Worm (Caenorhabditis elegans) whole organism, dauer: ENCODE results near the gene drh-1.
"Not testable (repeated sequence)": the region's sequence is repeated elsewhere in the genome, so short reads cannot be mapped to it uniquely, and the experiment has no call there.

Experiments used
- unc-62 ChIP-seq: sonication (generic microtip); optimal IDR thresholded peaks from 2 replicates; lab custom pipeline; 2017; ENCODE audit warnings: missing biosample characterization, missing genetic modification reagents, missing genetic modification characterization

The drh-1 gene

DNA sequence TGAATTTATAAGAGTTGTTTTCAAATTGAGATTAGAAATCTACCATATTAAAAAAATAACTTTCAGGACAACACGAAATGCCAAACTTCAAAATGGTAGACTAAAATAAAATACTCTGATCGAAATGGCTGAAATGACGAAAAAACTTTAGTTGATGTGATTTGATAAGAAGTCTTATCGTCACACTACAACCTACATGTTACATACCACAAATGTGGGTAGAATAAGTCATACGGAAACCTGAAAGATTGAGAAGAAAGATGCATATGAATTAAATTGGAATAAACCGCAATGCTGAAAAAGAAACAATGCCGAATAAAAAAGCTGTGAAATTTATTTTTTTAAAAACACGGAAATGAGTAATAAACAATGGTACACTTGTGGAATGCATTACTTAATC, 6.1 kb downstream of the drh-1 start:
- TF ChIP-seq unc-62: no peak

DNA sequence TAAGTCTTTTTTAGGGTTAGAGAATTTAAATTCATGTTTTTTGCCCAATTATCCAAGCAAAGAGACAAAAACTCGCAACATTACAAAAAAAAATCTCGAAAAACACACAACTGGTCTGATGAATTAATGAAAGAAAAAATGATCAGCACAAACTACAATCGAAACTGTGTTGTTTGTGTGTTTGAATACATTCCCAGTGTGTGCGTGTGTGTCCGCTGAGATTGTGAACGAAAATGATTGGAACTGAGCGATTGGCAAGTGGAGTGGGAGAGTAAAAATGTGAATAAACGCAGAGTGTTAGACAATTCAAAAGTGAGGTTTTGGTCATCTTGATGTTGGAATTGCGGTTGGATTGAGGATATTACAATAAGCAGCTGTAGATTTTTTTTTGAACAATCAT, 6.6 kb downstream of the drh-1 start:
- no peak for TF ChIP-seq unc-62

DNA sequence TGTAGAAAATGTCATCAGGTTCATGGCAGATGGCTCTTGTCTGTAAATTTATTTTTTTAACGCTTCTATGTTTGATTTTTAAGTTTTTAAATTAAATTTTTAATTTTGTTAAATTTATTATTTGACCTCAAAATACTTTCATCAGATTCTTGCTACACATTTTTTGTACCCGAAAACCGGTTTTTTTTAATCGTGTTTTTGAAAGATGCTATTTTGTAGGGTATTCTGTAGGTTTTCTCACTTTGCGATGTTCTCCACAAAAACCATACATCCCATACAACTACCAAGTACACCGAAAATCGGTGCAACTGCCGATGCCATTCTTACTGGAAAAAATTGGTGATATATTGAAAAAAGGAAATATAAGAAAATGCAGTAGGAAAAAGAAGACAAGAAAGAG, 7.3 kb downstream of the drh-1 start, which contains the start of gene nstp-2:
TSS of gene nstp-2 (minus strand) at position 326 of the 400 bp plus-strand sequence.
- no peak for TF ChIP-seq unc-62

DNA sequence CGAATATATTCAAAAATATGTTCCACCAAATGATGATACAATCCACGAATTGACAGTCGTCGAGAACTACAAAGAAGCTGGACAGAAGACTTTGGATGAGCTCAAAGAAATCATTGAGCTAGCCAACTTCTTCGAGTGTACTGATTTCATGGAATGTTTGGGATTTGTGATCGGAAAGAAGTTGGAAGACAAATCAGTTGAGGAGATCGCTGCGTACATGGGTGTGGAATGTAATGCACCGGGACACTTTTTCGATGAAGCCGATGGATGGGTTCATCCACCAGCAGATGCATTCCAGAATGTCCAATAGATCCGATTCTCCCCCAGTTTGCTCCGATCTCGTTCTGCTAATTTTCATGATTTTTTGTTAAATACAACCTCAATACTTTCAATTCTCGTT, 9.6 kb downstream of the drh-1 start:
- TF ChIP-seq unc-62: no peak

DNA sequence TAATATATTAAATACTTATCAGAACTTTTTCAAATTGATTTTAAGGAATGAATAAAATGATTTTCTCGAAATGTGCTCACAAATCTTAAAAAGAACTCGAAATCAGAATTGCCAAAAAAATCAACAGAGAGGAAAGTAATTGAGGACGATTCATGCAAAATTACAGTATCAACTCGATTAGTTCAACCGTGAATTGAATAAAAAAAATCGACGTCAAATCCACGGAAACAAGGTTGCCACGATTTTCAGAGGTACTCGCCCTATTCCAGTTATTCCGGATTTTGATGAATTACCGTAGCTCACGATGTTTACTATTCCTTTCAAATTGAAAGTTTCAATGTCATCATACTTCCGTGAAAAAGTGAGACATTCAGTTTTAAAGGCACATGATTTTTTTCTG, 10.8 kb downstream of the drh-1 start, which contains the start of gene F15B10.3:
TSS of gene F15B10.3 (plus strand) at position 301 of the 400 bp plus-strand sequence.
- TF ChIP-seq unc-62: no peak

DNA sequence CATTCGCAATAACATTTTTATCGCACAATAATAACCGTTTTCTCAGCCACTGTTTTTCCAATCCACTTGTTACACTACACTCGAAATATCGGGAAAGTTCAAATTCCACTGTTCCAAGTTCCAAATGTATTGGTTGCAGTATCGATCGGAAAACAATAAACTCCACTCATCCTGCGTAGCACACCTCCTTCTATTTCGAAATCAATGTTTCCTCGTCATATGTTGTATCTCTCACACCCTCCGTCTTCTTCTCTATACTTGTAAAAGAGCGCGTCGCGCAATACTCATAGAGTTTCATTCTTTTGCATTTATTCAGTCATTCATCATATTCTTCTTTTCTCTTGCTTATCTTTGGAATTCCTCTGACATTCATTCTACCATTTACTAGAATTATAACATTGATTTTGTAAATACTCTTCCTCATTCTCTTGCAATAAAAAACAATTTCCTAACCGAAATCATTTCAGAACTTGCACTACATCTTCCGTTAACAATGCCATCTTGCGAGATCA, 11.9 kb downstream of the drh-1 start, which contains the start of gene sup-36:
TSS of gene sup-36 (plus strand) at position 462 of the 512 bp plus-strand sequence.
- no peak for TF ChIP-seq unc-62

DNA sequence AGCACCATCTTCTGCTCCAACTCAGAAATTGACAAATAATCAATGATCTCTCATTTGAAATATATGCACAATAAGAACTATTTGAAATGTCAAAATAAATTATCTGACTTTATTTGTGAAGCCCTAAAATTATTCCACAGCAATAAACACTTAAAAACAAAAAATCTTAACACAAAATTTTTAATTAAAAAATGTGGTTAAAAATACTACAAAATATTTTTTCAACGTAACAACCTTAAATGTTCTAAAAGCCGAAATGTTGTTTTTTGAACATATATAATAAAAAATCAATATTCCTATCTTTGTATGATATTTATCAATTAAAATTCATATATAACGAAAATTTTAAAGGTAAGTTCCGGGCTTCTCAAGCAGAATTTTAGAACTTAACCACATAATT, 13.7 kb downstream of the drh-1 start, which contains the start of gene F38A5.8:
TSS of gene F38A5.8 (plus strand) at position 301 of the 400 bp plus-strand sequence.
- TF ChIP-seq unc-62: no peak

DNA sequence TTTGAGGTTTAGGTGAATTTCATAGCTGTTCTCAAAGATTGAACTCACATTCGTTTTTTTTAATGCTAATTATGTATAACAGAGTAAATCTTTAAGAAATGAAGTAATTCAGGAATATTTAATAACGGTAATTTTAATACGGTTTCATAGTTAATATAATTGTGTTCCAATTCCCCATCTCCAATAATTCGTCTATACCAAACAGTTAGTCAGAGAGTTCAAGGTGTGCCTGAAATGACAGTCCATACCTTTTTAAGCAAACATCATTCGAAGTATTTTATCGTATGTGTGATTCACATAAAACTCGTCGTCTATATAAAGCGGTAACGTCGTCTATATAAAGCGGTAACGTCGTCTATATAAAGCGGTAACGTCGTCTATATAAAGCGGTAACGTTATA, 14.4 kb downstream of the drh-1 start, which contains the start of gene nspb-5:
TSS of gene nspb-5 (plus strand) at position 301 of the 400 bp plus-strand sequence.
- not testable (repeated sequence) for TF ChIP-seq unc-62

DNA sequence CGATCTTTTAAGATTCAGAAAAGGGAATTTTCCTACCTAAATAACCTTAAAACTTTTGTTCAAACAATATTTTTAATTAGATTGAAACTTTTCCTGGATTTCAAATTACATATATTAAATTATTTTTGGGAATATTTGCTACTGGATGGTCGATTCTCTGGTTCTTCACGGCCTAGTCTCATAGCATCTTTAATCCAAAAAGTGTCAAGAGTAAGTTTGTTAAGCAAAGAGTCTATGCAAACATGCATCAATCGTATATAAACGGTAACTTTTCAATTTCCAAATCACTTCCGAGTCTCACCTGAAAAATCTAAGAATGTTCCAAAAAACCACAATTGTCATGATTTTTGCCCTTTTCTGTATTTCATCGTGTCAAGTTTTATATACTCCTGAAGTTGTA, 15.2 kb downstream of the drh-1 start, which contains the start of gene nspb-4:
TSS of gene nspb-4 (plus strand) at position 301 of the 400 bp plus-strand sequence.
- TF ChIP-seq unc-62: not testable (repeated sequence)

DNA sequence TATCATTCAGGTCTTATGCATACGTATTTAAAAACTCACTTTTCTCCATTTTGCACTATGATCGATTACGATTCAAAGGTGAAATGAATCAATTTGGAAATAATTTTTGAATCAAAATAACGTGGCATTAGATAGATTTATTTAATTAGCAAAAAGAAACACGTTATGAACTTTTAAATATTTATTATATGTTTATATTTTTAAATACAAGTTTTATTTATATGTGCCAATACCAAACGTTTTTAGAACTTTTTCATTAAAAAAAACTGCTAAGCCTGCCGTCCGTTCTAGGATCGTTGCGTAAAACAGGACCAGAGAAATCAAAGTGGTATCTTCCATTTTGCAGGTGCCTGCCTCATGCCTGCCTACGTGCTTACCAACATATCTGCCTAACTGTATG, 15.9 kb downstream of the drh-1 start, which contains the start of gene F38A5.6:
TSS of gene F38A5.6 (minus strand) at position 101 of the 400 bp plus-strand sequence.
- no peak for TF ChIP-seq unc-62

DNA sequence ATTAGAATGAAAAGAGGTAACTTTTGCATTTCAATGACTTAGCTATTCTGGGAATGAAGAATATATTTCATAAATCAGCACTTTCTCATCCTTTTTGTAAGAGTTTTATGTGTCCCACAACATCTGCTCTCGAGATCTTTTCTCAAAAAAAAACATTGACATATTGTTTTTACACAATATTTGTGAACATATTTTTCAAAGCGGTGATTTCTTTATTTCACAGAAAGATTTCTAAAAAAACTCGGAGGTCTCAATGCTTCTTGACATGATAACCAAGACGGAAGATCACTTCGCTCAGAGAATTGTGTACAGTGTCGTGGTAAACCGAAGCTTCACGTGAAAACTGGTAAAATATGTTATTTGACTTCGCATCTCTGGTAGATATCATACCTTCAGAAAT, 17.2 kb downstream of the drh-1 start, which contains the start of gene F38A5.22:
TSS of gene F38A5.22 (minus strand) at position 29 of the 400 bp plus-strand sequence.
- no peak for TF ChIP-seq unc-62

DNA sequence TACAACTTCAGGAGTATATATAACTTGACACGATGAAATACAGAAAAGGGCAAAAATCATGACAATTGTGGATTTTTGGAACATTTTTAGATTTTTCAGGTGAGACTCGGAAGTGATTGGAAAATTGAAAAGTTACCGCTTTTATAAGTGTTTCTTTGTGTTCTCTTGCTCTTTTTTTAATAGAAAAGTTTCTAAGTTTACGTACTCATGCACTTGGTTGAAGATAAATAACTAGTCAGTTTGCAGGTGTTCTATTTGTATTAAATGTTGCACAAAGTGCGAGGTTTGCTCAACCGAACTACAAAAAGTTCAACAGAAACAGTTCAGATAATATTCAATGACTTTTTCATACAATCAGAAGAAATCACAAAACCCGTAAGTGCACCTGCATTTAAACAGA, 18.3 kb downstream of the drh-1 start, which contains the start of gene nspb-3:
TSS of gene nspb-3 (minus strand) at position 101 of the 400 bp plus-strand sequence.
- TF ChIP-seq unc-62: not testable (repeated sequence)

DNA sequence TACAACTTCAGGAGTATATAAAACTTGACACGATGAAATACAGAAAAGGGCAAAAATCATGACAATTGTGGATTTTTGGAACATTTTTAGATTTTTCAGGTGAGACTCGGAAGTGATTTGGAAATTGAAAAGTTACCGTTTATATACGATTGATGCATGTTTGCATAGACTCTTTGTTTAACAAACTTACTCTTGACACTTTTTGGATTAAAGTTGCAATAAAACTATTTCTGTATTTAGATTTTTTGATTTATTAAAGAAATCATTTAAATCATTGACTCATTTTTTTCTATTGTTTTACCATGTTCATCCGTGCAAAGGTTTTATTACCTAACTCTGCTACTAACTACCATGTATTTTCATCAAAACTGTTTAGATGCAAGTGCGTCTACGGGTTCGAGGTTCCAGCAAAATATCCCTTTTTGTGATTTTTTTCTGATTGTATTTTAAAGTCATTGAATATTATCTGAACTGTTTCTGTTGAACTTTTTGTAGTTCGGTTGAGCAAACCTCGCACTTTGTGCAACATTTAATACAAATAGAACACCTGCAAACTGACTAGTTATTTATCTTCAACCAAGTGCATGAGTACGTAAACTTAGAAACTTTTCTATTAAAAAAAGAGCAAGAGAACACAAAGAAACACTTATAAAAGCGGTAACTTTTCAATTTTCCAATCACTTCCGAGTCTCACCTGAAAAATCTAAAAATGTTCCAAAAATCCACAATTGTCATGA, 22.0 kb downstream of the drh-1 start, which contains the start of the genes nspb-1 and nspb-2:
TSS of gene nspb-1 (minus strand) at position 101 of the 737 bp plus-strand sequence.
TSS of gene nspb-2 (plus strand) at position 687 of the 737 bp plus-strand sequence.
- not testable (repeated sequence) for TF ChIP-seq unc-62

DNA sequence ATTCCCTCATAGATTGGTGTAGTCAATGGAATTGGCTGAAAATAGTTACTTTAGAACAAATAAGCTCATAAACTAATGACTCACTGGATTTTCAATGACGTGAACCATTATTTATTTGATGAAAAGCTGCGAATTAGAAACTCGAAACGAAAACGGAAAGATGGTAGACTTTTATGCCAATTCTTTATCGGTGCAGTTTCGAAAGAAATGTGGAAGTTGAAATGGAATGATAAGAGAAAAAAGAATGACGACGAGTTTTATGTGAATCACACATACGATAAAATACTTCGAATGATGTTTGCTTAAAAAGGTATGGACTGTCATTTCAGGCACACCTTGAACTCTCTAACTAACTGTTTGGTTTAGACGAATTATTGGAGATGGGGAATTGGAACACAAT, 23.1 kb downstream of the drh-1 start, which contains the start of the genes lec-11 and irld-7:
TSS of gene lec-11 (minus strand) at position 126 of the 400 bp plus-strand sequence.
TSS of gene irld-7 (plus strand) at position 332 of the 400 bp plus-strand sequence.
- no peak for TF ChIP-seq unc-62

DNA sequence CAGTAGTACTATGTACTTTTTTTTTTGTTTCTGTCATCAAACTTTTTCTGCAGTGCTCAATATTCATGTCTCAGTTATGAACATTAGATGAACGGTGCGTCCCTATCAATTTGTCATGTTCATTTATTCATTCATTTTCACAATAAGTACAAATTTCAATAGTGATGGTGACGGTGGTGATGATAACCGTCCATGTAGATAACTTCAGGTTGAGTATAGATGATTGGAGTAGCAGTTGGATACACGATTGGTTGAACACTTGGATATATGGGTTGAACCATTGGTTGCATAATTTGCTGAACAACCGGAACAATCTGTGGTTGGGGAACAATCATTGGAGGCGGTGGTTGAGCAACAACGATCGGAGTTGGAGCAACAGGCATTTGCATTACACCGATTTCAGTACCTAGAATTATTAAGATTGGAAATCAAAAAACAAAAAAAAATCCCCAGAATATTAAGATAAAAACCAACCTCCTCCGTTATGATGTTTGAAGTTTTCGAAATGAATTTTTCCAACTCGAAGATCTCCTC, 25.0 kb downstream of the drh-1 start:
- TF ChIP-seq unc-62: no peak

DNA sequence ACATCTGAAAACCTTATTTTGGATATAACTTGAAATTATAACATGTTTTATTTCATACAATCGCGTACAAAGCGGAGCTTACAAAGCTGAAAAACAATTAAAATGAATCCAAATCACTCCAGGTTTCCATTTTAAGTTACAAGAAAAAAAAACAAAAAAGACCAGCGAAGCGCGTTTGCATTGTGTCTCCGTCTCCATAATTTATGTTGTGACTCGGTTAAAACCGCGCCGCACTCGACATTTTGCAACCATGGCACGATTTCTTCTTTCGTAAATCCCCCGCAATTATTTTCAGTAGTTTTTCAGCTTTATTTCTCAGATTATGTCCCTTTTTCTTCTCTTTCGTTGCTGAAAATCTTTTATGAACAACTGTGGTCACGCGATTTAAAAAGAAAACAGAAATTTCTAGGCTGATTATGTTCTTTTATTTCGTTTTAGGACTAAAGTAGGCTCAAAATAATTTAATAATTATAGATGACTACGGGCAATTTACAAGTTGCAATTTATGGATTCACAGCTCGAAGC, 27.7 kb downstream of the drh-1 start, which contains the start of the genes F38A5.2 and dnj-11:
TSS of gene F38A5.2 (minus strand) at position 4 of the 525 bp plus-strand sequence.
TSS of gene dnj-11 (plus strand) at position 475 of the 525 bp plus-strand sequence.
- no peak for TF ChIP-seq unc-62
